Worm (Caenorhabditis elegans): ENCODE measurements around the gene fut-5.

ce11 chrII:4676241-4676640 lies 8.8 kb upstream of the fut-5 start:
- TF ChIP-seq nhr-28 (tag; optimal IDR thresholded peaks at IDR 0.05) (no peak), lsy-2 (tag; optimal IDR thresholded peaks at IDR 0.05) (no peak), mep-1 (tag; optimal IDR thresholded peaks at IDR 0.05) (no peak), pha-4 (tag; optimal IDR thresholded peaks at IDR 0.05) (no peak), nhr-76 (tag; optimal IDR thresholded peaks at IDR 0.05) (no peak), nhr-12 (tag; optimal IDR thresholded peaks at IDR 0.05) (no peak), ces-1 (GFP tag; optimal IDR thresholded peaks at IDR 0.05) (no peak), drap-1 (GFP tag; optimal IDR thresholded peaks at IDR 0.05) (no peak), unc-62 (GFP tag; optimal IDR thresholded peaks at IDR 0.05) (peak; percentile 40), M03D4.4 (tag; optimal IDR thresholded peaks at IDR 0.05) (no peak), bed-3 (GFP tag; optimal IDR thresholded peaks at IDR 0.05) (no peak), blmp-1 (tag; optimal IDR thresholded peaks at IDR 0.05) (no peak)
